Worm (Caenorhabditis elegans) whole organism, L4 larva: ENCODE data around the gene C10B5.1.

Experiments
- D1046.2 ChIP-seq: fragments of 200-800 bp; sonication (Bioruptor generic); IDR thresholded peaks from 2 replicates; pipeline ENCODE4 v1.3.6; 2022; ENCODE audit warnings: missing genetic modification characterization, missing compliant biosample characterization
- Y48G9A.11 ChIP-seq: fragments of 200-800 bp; sonication (Bioruptor generic); IDR thresholded peaks from 2 replicates; pipeline ENCODE4 v1.3.6; 2022; ENCODE audit warnings: missing genetic modification reagents, missing genetic modification characterization, missing compliant biosample characterization
- ZK337.2 ChIP-seq: fragments of 200-800 bp; sonication (Bioruptor generic); IDR thresholded peaks from 2 replicates; pipeline ENCODE4 v1.3.6; 2022; ENCODE audit warnings: missing genetic modification reagents, missing genetic modification characterization, missing compliant biosample characterization
- aha-1 ChIP-seq: fragments of 150-350 bp; peaks from one replicate; lab custom pipeline; 2014; ENCODE audit warnings: missing biosample characterization, missing genetic modification characterization
- ama-1 ChIP-seq: fragments of 150-350 bp; optimal IDR thresholded peaks from 2 replicates; lab custom pipeline; 2014; ENCODE audit warnings: inconsistent platforms, mixed read lengths
- attf-4 ChIP-seq: sonication (generic microtip); optimal IDR thresholded peaks from 3 replicates; lab custom pipeline; 2017; ENCODE audit warnings: missing biosample characterization, missing genetic modification characterization
- ceh-20 ChIP-seq: fragments of 200-800 bp; sonication (Bioruptor generic); IDR thresholded peaks from 2 replicates; pipeline ENCODE4 v1.3.6; 2022; ENCODE audit warnings: missing genetic modification reagents, missing genetic modification characterization, missing compliant biosample characterization
- ceh-44 ChIP-seq: fragments of 200-800 bp; sonication (Bioruptor generic); IDR thresholded peaks from 2 replicates; pipeline ENCODE4 v1.3.6; 2022; ENCODE audit warnings: missing genetic modification reagents, missing genetic modification characterization, missing compliant biosample characterization
- ceh-82 ChIP-seq: sonication (generic microtip); optimal IDR thresholded peaks from 2 replicates; lab custom pipeline; 2017; ENCODE audit warnings: missing biosample characterization, missing genetic modification characterization
- ces-1 ChIP-seq: fragments of 150-350 bp; sonication (generic microtip); optimal IDR thresholded peaks from 4 replicates; lab custom pipeline; 2014; ENCODE audit warnings: missing biosample characterization, missing genetic modification reagents, missing genetic modification characterization
- cey-2 ChIP-seq: sonication (generic microtip); optimal IDR thresholded peaks from 3 replicates; lab custom pipeline; 2017; ENCODE audit warnings: missing genetic modification characterization, mild to moderate bottlenecking, missing compliant biosample characterization, antibody characterized with exemption, borderline replicate concordance; ENCODE audit not compliant: insufficient read depth
- ctbp-1 ChIP-seq: fragments of 200-800 bp; sonication (Bioruptor generic); IDR thresholded peaks from 2 replicates; pipeline ENCODE4 v1.3.6; 2022; ENCODE audit warnings: missing genetic modification reagents, missing genetic modification characterization, missing compliant biosample characterization
- daf-12 ChIP-seq: fragments of 150-350 bp; optimal IDR thresholded peaks from 2 replicates; lab custom pipeline; 2014; ENCODE audit warnings: missing biosample characterization, missing genetic modification reagents, missing genetic modification characterization
- daf-16 ChIP-seq, 3 experiments: sonication (generic microtip); optimal IDR thresholded peaks; 2 replicates each; lab custom pipeline; 2016 to 2017; ENCODE audit warnings: missing genetic modification characterization in 3 of 3, missing genetic modification reagents in 3 of 3, mild to moderate bottlenecking in 2 of 3, missing compliant biosample characterization in 2 of 3, missing biosample characterization in 1 of 3, moderate library complexity in 1 of 3
- dmd-6 ChIP-seq: fragments of 200-800 bp; sonication (Bioruptor generic); IDR thresholded peaks from 2 replicates; pipeline ENCODE4 v1.3.6; 2022; ENCODE audit warnings: missing genetic modification reagents, missing genetic modification characterization, missing compliant biosample characterization
- dmd-8 ChIP-seq: fragments of 200-800 bp; sonication (Bioruptor generic); IDR thresholded peaks from 2 replicates; pipeline ENCODE4 v1.3.6; 2022; ENCODE audit warnings: missing genetic modification characterization, missing compliant biosample characterization
- dve-1 ChIP-seq: sonication (generic microtip); optimal IDR thresholded peaks from 2 replicates; lab custom pipeline; 2017; ENCODE audit warnings: antibody characterized with exemption, mild to moderate bottlenecking, missing genetic modification characterization, missing compliant biosample characterization; ENCODE audit not compliant: insufficient read depth
- egl-27 ChIP-seq: sonication (generic microtip); optimal IDR thresholded peaks from 3 replicates; lab custom pipeline; 2017; ENCODE audit warnings: missing biosample characterization, missing genetic modification reagents, missing genetic modification characterization
- fkh-10 ChIP-seq: fragments of 150-350 bp; optimal IDR thresholded peaks from 2 replicates; lab custom pipeline; 2014; ENCODE audit warnings: missing biosample characterization, missing genetic modification reagents, missing genetic modification characterization
- fos-1 ChIP-seq: fragments of 150-350 bp; optimal IDR thresholded peaks from 2 replicates; lab custom pipeline; 2014; ENCODE audit warnings: missing biosample characterization, missing genetic modification characterization
- hmg-1.1 ChIP-seq: fragments of 200-800 bp; sonication (Bioruptor generic); IDR thresholded peaks from 2 replicates; pipeline ENCODE4 v1.3.6; 2022; ENCODE audit warnings: missing genetic modification reagents, missing genetic modification characterization, missing compliant biosample characterization
- lsy-2 ChIP-seq, 2 experiments: fragments of 150-350 bp in 1 of 2; sonication (generic microtip) in 1 of 2; optimal IDR thresholded peaks; 2 replicates each; lab custom pipeline; 2014 to 2017; ENCODE audit warnings: missing biosample characterization in 2 of 2, missing genetic modification characterization in 2 of 2
- madf-9 ChIP-seq: fragments of 200-800 bp; sonication (Bioruptor generic); conservative IDR thresholded peaks from 2 replicates; pipeline ENCODE4 v1.3.6; 2022; ENCODE audit warnings: missing genetic modification reagents, missing genetic modification characterization, missing compliant biosample characterization
- mdl-1 ChIP-seq, 2 experiments: fragments of 150-350 bp in 1 of 2; sonication (generic microtip) in 1 of 2; optimal IDR thresholded peaks; 2 replicates each; lab custom pipeline; 2014 to 2017; ENCODE audit warnings: missing biosample characterization in 2 of 2, missing genetic modification characterization in 2 of 2
- mdt-29 ChIP-seq: fragments of 200-800 bp; sonication (Bioruptor generic); IDR thresholded peaks from 2 replicates; pipeline ENCODE4 v1.3.6; 2022; ENCODE audit warnings: missing genetic modification reagents, missing genetic modification characterization, missing compliant biosample characterization
- mes-2 ChIP-seq: sonication (generic microtip); optimal IDR thresholded peaks from 2 replicates; lab custom pipeline; 2016; ENCODE audit warnings: missing genotype, mild to moderate bottlenecking, missing genetic modification characterization, missing compliant biosample characterization; ENCODE audit not compliant: poor library complexity, severe bottlenecking
- nhr-102 ChIP-seq: sonication (generic microtip); optimal IDR thresholded peaks from 2 replicates; lab custom pipeline; 2016; ENCODE audit warnings: mild to moderate bottlenecking, missing genetic modification characterization, moderate library complexity, missing compliant biosample characterization
- nhr-11 ChIP-seq: fragments of 150-350 bp; optimal IDR thresholded peaks from 2 replicates; lab custom pipeline; 2014; ENCODE audit warnings: missing biosample characterization, missing genetic modification characterization
- nhr-28 ChIP-seq: fragments of 150-350 bp; optimal IDR thresholded peaks from 2 replicates; lab custom pipeline; 2014; ENCODE audit warnings: missing biosample characterization, missing genetic modification characterization
- nhr-41 ChIP-seq: fragments of 200-800 bp; sonication (Bioruptor generic); IDR thresholded peaks from 2 replicates; pipeline ENCODE4 v1.3.6; 2022; ENCODE audit warnings: missing genetic modification reagents, missing genetic modification characterization, missing compliant biosample characterization
- nhr-48 ChIP-seq: sonication (generic microtip); optimal IDR thresholded peaks from 2 replicates; lab custom pipeline; 2016; ENCODE audit warnings: mild to moderate bottlenecking, missing genetic modification characterization, missing compliant biosample characterization
- nhr-76 ChIP-seq: fragments of 150-350 bp; optimal IDR thresholded peaks from 2 replicates; lab custom pipeline; 2014; ENCODE audit warnings: missing biosample characterization, missing genetic modification characterization
- pha-4 ChIP-seq, 2 experiments: fragments of 150-350 bp in 1 of 2; fragments of 200-800 bp in 1 of 2; sonication (Bioruptor generic) in 1 of 2; IDR thresholded peaks in 1 of 2; optimal IDR thresholded peaks in 1 of 2; 2 replicates each; pipeline versions ENCODE4 v1.3.6 to Lab custom; 2014 to 2022; ENCODE audit warnings: missing genetic modification characterization in 2 of 2, missing genetic modification reagents in 2 of 2, missing biosample characterization in 1 of 2, missing compliant biosample characterization in 1 of 2
- pqm-1 ChIP-seq: sonication (generic microtip); optimal IDR thresholded peaks from 2 replicates; lab custom pipeline; 2017; ENCODE audit warnings: missing biosample characterization, missing genetic modification characterization
- rbr-2 ChIP-seq: sonication (generic microtip); optimal IDR thresholded peaks from 2 replicates; lab custom pipeline; 2016; ENCODE audit warnings: missing genotype, missing genetic modification characterization, missing compliant biosample characterization
- set-16 ChIP-seq: fragments of 200-800 bp; sonication (Bioruptor generic); IDR thresholded peaks from 2 replicates; pipeline ENCODE4 v1.3.6; 2022; ENCODE audit warnings: missing genetic modification reagents, missing genetic modification characterization, missing compliant biosample characterization
- snpc-1.2 ChIP-seq: fragments of 200-800 bp; sonication (Bioruptor generic); IDR thresholded peaks from 2 replicates; pipeline ENCODE4 v1.3.6; 2022; ENCODE audit warnings: missing genetic modification reagents, missing genetic modification characterization, missing compliant biosample characterization
- spr-1 ChIP-seq: sonication (generic microtip); optimal IDR thresholded peaks from 2 replicates; lab custom pipeline; 2016; ENCODE audit warnings: mild to moderate bottlenecking, missing genetic modification characterization, missing compliant biosample characterization
- spr-3 ChIP-seq: fragments of 200-800 bp; sonication (Bioruptor generic); optimal IDR thresholded peaks from 2 replicates; lab custom pipeline; 2018; ENCODE audit warnings: mild to moderate bottlenecking, missing genetic modification characterization, missing compliant biosample characterization
- tra-1 ChIP-seq: fragments of 200-800 bp; sonication (Bioruptor generic); IDR thresholded peaks from 2 replicates; pipeline ENCODE4 v1.3.6; 2022; ENCODE audit warnings: missing genetic modification reagents, missing genetic modification characterization, missing compliant biosample characterization
- unc-39 ChIP-seq: sonication (generic microtip); optimal IDR thresholded peaks from 2 replicates; lab custom pipeline; 2017; ENCODE audit warnings: missing biosample characterization, missing genetic modification characterization
- unc-62 ChIP-seq, 3 experiments: fragments of 150-350 bp in 1 of 3; sonication (generic microtip); optimal IDR thresholded peaks in 2 of 3; peaks in 1 of 3; 1 replicate in 1 of 3; 2 replicates in 2 of 3; lab custom pipeline; 2014 to 2017; ENCODE audit warnings: missing biosample characterization in 3 of 3, missing genetic modification characterization in 3 of 3, missing genetic modification reagents in 3 of 3, missing genotype in 1 of 3
- zag-1 ChIP-seq: fragments of 150-350 bp; optimal IDR thresholded peaks from 2 replicates; lab custom pipeline; 2014; ENCODE audit warnings: missing biosample characterization, missing genetic modification characterization
- zfp-2 ChIP-seq: sonication (generic microtip); optimal IDR thresholded peaks from 2 replicates; lab custom pipeline; 2016; ENCODE audit warnings: mild to moderate bottlenecking, missing genetic modification characterization, missing compliant biosample characterization
- zip-2 ChIP-seq: fragments of 150-350 bp; optimal IDR thresholded peaks from 2 replicates; lab custom pipeline; 2014; ENCODE audit warnings: missing biosample characterization, missing genetic modification characterization
- ztf-7 ChIP-seq: fragments of 150-350 bp; optimal IDR thresholded peaks from 2 replicates; lab custom pipeline; 2014; ENCODE audit warnings: missing biosample characterization, missing genetic modification characterization

C10B5.1 gene

ce11 chrV:8606099-8606696 is 25.1 kb downstream of the C10B5.1 start, which contains the start of gene vps-60 (continued):
- peak; percentile 98 for TF ChIP-seq dve-1 (tag; lab: Kevin White, UChicago)
- TF ChIP-seq attf-4 (tag; lab: Kevin White, UChicago) = no peak
- peak; percentile 21 for TF ChIP-seq cey-2
- 0 out of 2 replicates have a peak, but pooled peaks have one; percentile 29 for TF ChIP-seq nhr-41 (GFP tag; lab: Robert Waterston, UW)
- peak; percentile 86 for TF ChIP-seq ctbp-1
- TF ChIP-seq pha-4 (GFP tag; IDR thresholded peaks at IDR 0.05; lab: Robert Waterston, UW) = peak; percentile 92
- TF ChIP-seq pha-4 (tag; optimal IDR thresholded peaks at IDR 0.05; lab: Kevin White, UChicago) = no peak
- peak; percentile 22 for TF ChIP-seq fos-1 (tag; lab: Kevin White, UChicago)
- peak; percentile 99 for TF ChIP-seq aha-1
- peak; percentile 35 for TF ChIP-seq ces-1
- no peak for TF ChIP-seq daf-12 (tag; lab: Kevin White, UChicago)
- peak; percentile 98 for TF ChIP-seq dmd-6 (GFP tag; lab: Robert Waterston, UW)
- TF ChIP-seq spr-1 (tag; lab: Kevin White, UChicago) = peak; percentile 69
- peak; percentile 23 for TF ChIP-seq pqm-1
- TF ChIP-seq ceh-44 (GFP tag; lab: Robert Waterston, UW) = no peak
- TF ChIP-seq hmg-1.1 (GFP tag; lab: Robert Waterston, UW) = peak; percentile 92
- TF ChIP-seq daf-16 (GFP tag; optimal IDR thresholded peaks at IDR 0.05; lab: Kevin White, UChicago) = peak; percentile 26 to 53
- peak; percentile 91 for TF ChIP-seq daf-16 (tag; optimal IDR thresholded peaks at IDR 0.05; lab: Kevin White, UChicago)
- peak; percentile 50 for TF ChIP-seq ama-1 (lab: Kevin White, UChicago)
- peak; percentile 93 for TF ChIP-seq rbr-2 (tag; lab: Kevin White, UChicago)
- no peak for TF ChIP-seq mdt-29 (GFP tag; lab: Robert Waterston, UW)
- TF ChIP-seq fkh-10 (GFP tag; lab: Kevin White, UChicago) = peak; percentile 74
- peak; percentile 8 for TF ChIP-seq nhr-76 (tag; lab: Kevin White, UChicago)
- no peak for TF ChIP-seq zag-1 (tag; lab: Kevin White, UChicago)
- TF ChIP-seq mes-2 (tag; lab: Kevin White, UChicago) = peak; percentile 91
- peak; percentile 49 for TF ChIP-seq ztf-7 (tag; lab: Kevin White, UChicago)
- TF ChIP-seq lsy-2 (tag; optimal IDR thresholded peaks at IDR 0.05; lab: Kevin White, UChicago) = peak; percentile 43 to 92
- no peak for TF ChIP-seq spr-3 (GFP tag; lab: Kevin White, UChicago)
- peak; percentile 91 for TF ChIP-seq madf-9
- TF ChIP-seq nhr-102 (tag; lab: Kevin White, UChicago) = peak; percentile 66
- peak; percentile 60 for TF ChIP-seq zip-2 (tag; lab: Kevin White, UChicago)
- peak; percentile 93 for TF ChIP-seq nhr-11 (tag; lab: Kevin White, UChicago)
- peak; percentile 54; the same call in 1 of the 2 replicates for TF ChIP-seq Y48G9A.11 (GFP tag; lab: Robert Waterston, UW)
- TF ChIP-seq dmd-8 (GFP tag; lab: Robert Waterston, UW) = no peak
- peak; percentile 95 for TF ChIP-seq tra-1 (GFP tag; lab: Robert Waterston, UW)
- peak; percentile 17 to 84 for TF ChIP-seq mdl-1 (tag; optimal IDR thresholded peaks at IDR 0.05; lab: Kevin White, UChicago)

ce11 chrV:8607353-8607850 is 26.3 kb downstream of the C10B5.1 start, which contains the start of gene smk-1:
Gene smk-1, plus strand, starts transcription at chrV:8607800.
- TF ChIP-seq dve-1 (tag; lab: Kevin White, UChicago) (peak; percentile 18), Y48G9A.11 (GFP tag; lab: Robert Waterston, UW) (no peak), ceh-44 (GFP tag; lab: Robert Waterston, UW) (no peak), zip-2 (tag; lab: Kevin White, UChicago) (no peak), mdl-1 (tag; optimal IDR thresholded peaks at IDR 0.05; lab: Kevin White, UChicago) (peak in 1 of 2 experiments; percentile 54), daf-16 (GFP tag; optimal IDR thresholded peaks at IDR 0.05; lab: Kevin White, UChicago) (no peak), daf-16 (tag; optimal IDR thresholded peaks at IDR 0.05; lab: Kevin White, UChicago) (peak; percentile 9), nhr-48 (tag; lab: Kevin White, UChicago) (no peak), egl-27 (tag; lab: Kevin White, UChicago) (no peak), ceh-82 (no peak), ZK337.2 (GFP tag; lab: Robert Waterston, UW) (no peak), snpc-1.2 (GFP tag; lab: Robert Waterston, UW) (0 out of 2 replicates have a peak, but pooled peaks have one; percentile 9), nhr-28 (tag; lab: Kevin White, UChicago) (peak; percentile 59), unc-39 (no peak), set-16 (no peak), D1046.2 (no peak), madf-9 (no peak), ama-1 (lab: Kevin White, UChicago) (no peak), zfp-2 (tag; lab: Kevin White, UChicago) (no peak), ceh-20 (GFP tag; lab: Robert Waterston, UW) (peak; percentile 36; the same call in 1 of the 2 replicates), unc-62 (GFP tag; optimal IDR thresholded peaks at IDR 0.05 in 1 of 2; lab: Kevin White, UChicago) (peak in 1 of 2 experiments; percentile 61), unc-62 (tag; optimal IDR thresholded peaks at IDR 0.05; lab: Kevin White, UChicago) (no peak), dmd-6 (GFP tag; lab: Robert Waterston, UW) (peak; percentile 37; the same call in 1 of the 2 replicates)
